Fruit fly (Drosophila melanogaster) whole organism, embryonic: ENCODE data around the gene ova.
A peak's percentile ranks its signal among the peaks of the same experiment; 100 is the strongest.

Experiments
- Antp ChIP-seq: fragments of 200-800 bp; sonication (Bioruptor generic); optimal IDR thresholded peaks from 3 replicates; lab custom pipeline; 2016; ENCODE audit warnings: missing biosample characterization, missing genetic modification characterization
- CG1024 ChIP-seq: fragments of 200-800 bp; sonication (Bioruptor generic); IDR thresholded peaks from 2 replicates; pipeline ENCODE4 v1.3.6; 2022; ENCODE audit warnings: missing biosample characterization, missing genetic modification characterization
- CG11560 ChIP-seq: fragments of 200-800 bp; sonication (Bioruptor generic); IDR thresholded peaks from 3 replicates; pipeline ENCODE4 v1.3.6; 2022; ENCODE audit warnings: missing biosample characterization, missing genetic modification characterization
- CG13296 ChIP-seq: fragments of 200-800 bp; sonication (Bioruptor generic); optimal IDR thresholded peaks from 3 replicates; lab custom pipeline; 2018; ENCODE audit warnings: missing biosample characterization, mild to moderate bottlenecking, missing genetic modification characterization
- CG14667 ChIP-seq: fragments of 200-800 bp; sonication (Bioruptor generic); IDR thresholded peaks from 2 replicates; pipeline ENCODE4 v1.3.6; 2022; ENCODE audit warnings: missing biosample characterization, missing genetic modification characterization
- CG1603 ChIP-seq: fragments of 200-800 bp; sonication (Bioruptor generic); optimal IDR thresholded peaks from 2 replicates; lab custom pipeline; 2019; ENCODE audit warnings: missing biosample characterization, mild to moderate bottlenecking, missing genetic modification characterization, moderate library complexity
- CG16779 ChIP-seq: fragments of 200-800 bp; sonication (Bioruptor generic); IDR thresholded peaks from 2 replicates; pipeline ENCODE4 v1.3.6; 2022; ENCODE audit warnings: missing biosample characterization, missing genetic modification characterization
- CG17328 ChIP-seq: fragments of 200-800 bp; sonication (Bioruptor generic); IDR thresholded peaks from 2 replicates; pipeline ENCODE4 v1.3.6; 2022; ENCODE audit warnings: missing biosample characterization, missing genetic modification characterization
- CG17802 ChIP-seq: fragments of 200-800 bp; sonication (Bioruptor generic); optimal IDR thresholded peaks from 2 replicates; lab custom pipeline; 2018; ENCODE audit warnings: missing biosample characterization, mild to moderate bottlenecking, missing genetic modification characterization, moderate library complexity
- CG17912 ChIP-seq: fragments of 200-800 bp; sonication (Bioruptor generic); optimal IDR thresholded peaks from 2 replicates; lab custom pipeline; 2018; ENCODE audit warnings: missing biosample characterization, mild to moderate bottlenecking, missing genetic modification characterization
- CG2889 ChIP-seq: fragments of 200-800 bp; sonication (Bioruptor generic); IDR thresholded peaks from 3 replicates; pipeline ENCODE4 v1.3.6; 2022; ENCODE audit warnings: missing biosample characterization, missing genetic modification characterization
- CG30020 ChIP-seq: fragments of 200-800 bp; optimal IDR thresholded peaks from 2 replicates; lab custom pipeline; 2019; ENCODE audit warnings: missing biosample characterization, mild to moderate bottlenecking, missing genetic modification characterization, moderate library complexity
- CG32767 ChIP-seq: fragments of 200-800 bp; sonication (Bioruptor generic); IDR thresholded peaks from 2 replicates; pipeline ENCODE4 v1.3.6; 2022; ENCODE audit warnings: missing biosample characterization, missing genetic modification characterization
- CG34224 ChIP-seq: fragments of 200-800 bp; sonication (Bioruptor generic); IDR thresholded peaks from 3 replicates; pipeline ENCODE4 v1.3.6; 2022; ENCODE audit warnings: missing biosample characterization, missing genetic modification characterization; ENCODE audit not compliant: partially characterized antibody
- CG7357 ChIP-seq: fragments of 200-800 bp; sonication (Bioruptor generic); IDR thresholded peaks from 3 replicates; pipeline ENCODE4 v1.3.6; 2022; ENCODE audit warnings: missing biosample characterization, missing genetic modification characterization
- CG7556 ChIP-seq: fragments of 200-800 bp; sonication (Bioruptor generic); optimal IDR thresholded peaks from 2 replicates; lab custom pipeline; 2017; ENCODE audit warnings: missing biosample characterization, mild to moderate bottlenecking, missing genetic modification characterization
- Dref ChIP-seq: fragments of 200-800 bp; sonication (Bioruptor generic); IDR thresholded peaks from 2 replicates; pipeline ENCODE4 v1.3.6; 2022; ENCODE audit warnings: missing biosample characterization, missing genetic modification characterization
- HLH3B ChIP-seq: fragments of 200-800 bp; sonication (Bioruptor generic); IDR thresholded peaks from 2 replicates; pipeline ENCODE4 v1.3.6; 2022; ENCODE audit warnings: missing biosample characterization, missing genetic modification characterization
- Lhr ChIP-seq: fragments of 200-800 bp; sonication (Bioruptor generic); optimal IDR thresholded peaks from 3 replicates; lab custom pipeline; 2017; ENCODE audit warnings: mild to moderate bottlenecking, missing biosample characterization, missing genetic modification reagents, missing genetic modification characterization
- MESR4 ChIP-seq: fragments of 200-800 bp; sonication (Bioruptor generic); optimal IDR thresholded peaks from 2 replicates; lab custom pipeline; 2018; ENCODE audit warnings: missing biosample characterization, mild to moderate bottlenecking, missing genetic modification characterization, moderate library complexity
- Neu2 ChIP-seq: fragments of 200-800 bp; sonication (Bioruptor generic); optimal IDR thresholded peaks from 3 replicates; lab custom pipeline; 2016; ENCODE audit warnings: missing biosample characterization, missing genetic modification characterization, borderline replicate concordance
- Side ChIP-seq: fragments of 200-800 bp; sonication (Bioruptor generic); optimal IDR thresholded peaks from 2 replicates; lab custom pipeline; 2016; ENCODE audit warnings: missing biosample characterization, missing genetic modification characterization
- Sox100B ChIP-seq: fragments of 200-800 bp; sonication (Bioruptor generic); optimal IDR thresholded peaks from 3 replicates; lab custom pipeline; 2018; ENCODE audit warnings: missing biosample characterization, mild to moderate bottlenecking, missing genetic modification characterization
- btn ChIP-seq: fragments of 200-800 bp; sonication (Bioruptor generic); optimal IDR thresholded peaks from 2 replicates; lab custom pipeline; 2016; ENCODE audit warnings: missing biosample characterization, missing genetic modification characterization
- crc ChIP-seq: fragments of 200-800 bp; sonication (Bioruptor generic); optimal IDR thresholded peaks from 2 replicates; lab custom pipeline; 2016; ENCODE audit warnings: missing biosample characterization, missing genetic modification characterization
- grn ChIP-seq: fragments of 200-800 bp; sonication (Bioruptor generic); optimal IDR thresholded peaks from 3 replicates; lab custom pipeline; 2017; ENCODE audit warnings: missing biosample characterization, missing genetic modification characterization
- insv ChIP-seq, 2 experiments: fragments of 200-800 bp; sonication (Bioruptor generic); optimal IDR thresholded peaks; 3 replicates each; lab custom pipeline; 2016 to 2018; ENCODE audit warnings: missing biosample characterization in 2 of 2, missing genetic modification characterization in 2 of 2
- kay ChIP-seq: fragments of 200-800 bp; sonication (Bioruptor generic); optimal IDR thresholded peaks from 2 replicates; lab custom pipeline; 2016; ENCODE audit warnings: missing biosample characterization, missing genetic modification characterization
- knrl ChIP-seq: fragments of 200-800 bp; sonication (Bioruptor generic); IDR thresholded peaks from 3 replicates; pipeline ENCODE4 v1.3.6; 2022; ENCODE audit warnings: missing biosample characterization, missing genetic modification characterization; ENCODE audit not compliant: partially characterized antibody
- nom ChIP-seq: fragments of 200-800 bp; sonication (Bioruptor generic); optimal IDR thresholded peaks from 2 replicates; lab custom pipeline; 2017; ENCODE audit warnings: missing biosample characterization, missing genetic modification characterization, mild to moderate bottlenecking, moderate library complexity, missing genetic modification reagents
- pan ChIP-seq, 4 experiments: fragments of >200 bp in 3 of 4; fragments of 200-800 bp in 1 of 4; sonication (Bioruptor generic) in 1 of 4; optimal IDR thresholded peaks in 3 of 4; IDR thresholded peaks in 1 of 4; 2 replicates each; pipeline versions ENCODE4 v1.3.6 to Lab custom; 2017 to 2022; ENCODE audit warnings: missing biosample characterization in 2 of 4, missing genetic modification characterization in 2 of 4, mixed read lengths in 1 of 4
- pfk ChIP-seq: fragments of 200-800 bp; sonication (Bioruptor generic); optimal IDR thresholded peaks from 2 replicates; lab custom pipeline; 2018; ENCODE audit warnings: missing biosample characterization, mild to moderate bottlenecking, missing genetic modification characterization, moderate library complexity
- psq ChIP-seq: fragments of 200-800 bp; sonication (Bioruptor generic); optimal IDR thresholded peaks from 2 replicates; lab custom pipeline; 2017; ENCODE audit warnings: missing biosample characterization, missing genetic modification characterization
- pzg ChIP-seq: fragments of 200-800 bp; sonication (Bioruptor generic); optimal IDR thresholded peaks from 3 replicates; lab custom pipeline; 2018; ENCODE audit warnings: missing biosample characterization, mild to moderate bottlenecking, missing genetic modification characterization, moderate library complexity
- sd ChIP-seq: fragments of 200-800 bp; sonication (Bioruptor generic); optimal IDR thresholded peaks from 3 replicates; lab custom pipeline; 2018; ENCODE audit warnings: missing biosample characterization, mild to moderate bottlenecking, missing genetic modification characterization, moderate library complexity
- sim ChIP-seq: fragments of 200-800 bp; sonication (Bioruptor generic); IDR thresholded peaks from 2 replicates; pipeline ENCODE4 v1.3.6; 2022; ENCODE audit warnings: missing biosample characterization, missing genetic modification characterization
- ssp ChIP-seq: fragments of 200-800 bp; sonication (Bioruptor generic); IDR thresholded peaks from 2 replicates; pipeline ENCODE4 v1.3.6; 2022; ENCODE audit warnings: missing biosample characterization, missing genetic modification characterization

Gene ova

DNA sequence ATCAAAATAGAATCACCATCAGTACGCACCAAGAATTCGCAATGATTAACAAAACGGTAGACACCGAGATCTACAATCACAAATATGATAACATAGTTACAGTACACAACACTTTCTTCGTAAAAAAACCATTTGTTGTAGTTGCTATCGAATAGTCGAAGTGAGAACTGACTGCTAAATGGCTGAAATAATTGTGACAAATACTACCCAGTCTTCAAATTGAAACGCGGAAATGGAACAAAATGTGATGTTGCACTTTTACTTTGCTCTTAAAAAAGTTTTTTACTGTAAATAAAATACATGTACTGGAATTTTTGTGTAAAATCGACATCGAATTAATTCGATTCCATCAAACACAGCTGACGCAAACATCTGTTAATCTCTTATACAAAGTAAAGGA, at the start of gene ova:
ova (minus strand) TSS at position 183 of the 400 bp plus-strand sequence.
- TF ChIP-seq sim (GFP tag; lab: Robert Waterston, UW) (no peak), Sox100B (GFP tag; lab: Kevin White, UChicago) (no peak), CG1024 (peak; percentile 85), CG1603 (tag; lab: Kevin White, UChicago) (peak; percentile 99), ssp (peak; percentile 89), Side (no peak), pan (optimal IDR thresholded peaks at IDR 0.05; lab: Kevin White, UChicago) (no peak), pan (GFP tag; optimal IDR thresholded peaks at IDR 0.05 in 1 of 2, IDR thresholded peaks at IDR 0.05 in 1 of 2) (no peak), sd (tag; lab: Kevin White, UChicago) (peak; percentile 12), grn (GFP tag; lab: Kevin White, UChicago) (peak; percentile 5), CG34224 (GFP tag; lab: Robert Waterston, UW) (0 out of 3 replicates have a peak, but pooled peaks have one; percentile 11), CG11560 (peak; percentile 85; the same call in 2 of the 3 replicates), CG7556 (GFP tag; lab: Kevin White, UChicago) (no peak), Dref (GFP tag; lab: Robert Waterston, UW) (peak; percentile 55), CG30020 (tag; lab: Kevin White, UChicago) (peak; percentile 96), MESR4 (GFP tag; lab: Kevin White, UChicago) (peak; percentile 67), pzg (GFP tag; lab: Kevin White, UChicago) (peak; percentile 26), CG17802 (tag; lab: Kevin White, UChicago) (peak; percentile 91), pfk (GFP tag; lab: Kevin White, UChicago) (peak; percentile 89), Neu2 (GFP tag; lab: Kevin White, UChicago) (no peak), CG7357 (GFP tag; lab: Robert Waterston, UW) (peak; percentile 48; the same call in 1 of the 3 replicates), CG32767 (GFP tag; lab: Robert Waterston, UW) (no peak), psq (GFP tag; lab: Kevin White, UChicago) (no peak), CG14667 (GFP tag; lab: Robert Waterston, UW) (peak; percentile 20; the same call in 1 of the 2 replicates), kay (GFP tag; lab: Kevin White, UChicago) (no peak), CG16779 (GFP tag; lab: Robert Waterston, UW) (no peak)

DNA sequence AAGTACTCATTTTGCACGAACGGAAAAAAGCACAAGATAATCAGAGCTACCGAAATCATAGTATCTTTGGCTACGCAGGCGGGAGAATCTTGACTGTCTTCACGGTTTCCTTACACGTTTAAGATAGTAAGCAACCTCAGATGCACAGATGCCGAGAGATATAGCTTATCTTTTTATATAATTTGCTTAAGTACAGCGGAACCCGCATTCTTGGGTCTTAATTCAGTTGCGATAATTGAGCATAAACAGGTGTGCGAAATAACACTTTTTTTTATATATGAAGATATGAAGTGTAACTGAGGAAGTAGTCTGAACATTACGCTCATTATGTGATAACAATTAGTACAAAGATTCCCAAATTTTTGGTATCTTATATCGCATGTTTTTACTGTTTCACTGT, 49.3 kb upstream of the ova start, which contains the start of gene CG34043:
CG34043 (minus strand) TSS at position 101 of the 400 bp plus-strand sequence.
- TF ChIP-seq CG17328 (GFP tag; lab: Robert Waterston, UW) (no peak), CG2889 (GFP tag; lab: Robert Waterston, UW) (no peak), crc (GFP tag; lab: Kevin White, UChicago) (no peak), Antp (GFP tag; lab: Kevin White, UChicago) (no peak), CG7357 (GFP tag; lab: Robert Waterston, UW) (no peak), insv (GFP tag; optimal IDR thresholded peaks at IDR 0.05; lab: Kevin White, UChicago) (no peak), nom (GFP tag; lab: Kevin White, UChicago) (no peak), CG13296 (GFP tag; lab: Kevin White, UChicago) (no peak), Lhr (GFP tag; lab: Kevin White, UChicago) (no peak), HLH3B (GFP tag; lab: Robert Waterston, UW) (no peak), btn (GFP tag; lab: Kevin White, UChicago) (no peak), knrl (no peak), Dref (GFP tag; lab: Robert Waterston, UW) (no peak), CG17912 (GFP tag; lab: Kevin White, UChicago) (no peak)
